Worm (Caenorhabditis elegans) whole organism, L2 larva: ENCODE results near the gene alh-1.

Experiments used
- C34F6.9 ChIP-seq: fragments of 150-350 bp; optimal IDR thresholded peaks from 2 replicates; lab custom pipeline; 2014; ENCODE audit warnings: missing biosample characterization, missing genetic modification characterization
- F13H6.1 ChIP-seq: sonication (generic microtip); optimal IDR thresholded peaks from 2 replicates; lab custom pipeline; 2016; ENCODE audit warnings: missing genetic modification characterization, missing compliant biosample characterization
- aly-2 ChIP-seq: fragments of 150-350 bp; optimal IDR thresholded peaks from 2 replicates; lab custom pipeline; 2014; ENCODE audit warnings: missing biosample characterization, missing genetic modification characterization
- ama-1 ChIP-seq: fragments of 150-350 bp; optimal IDR thresholded peaks from 2 replicates; lab custom pipeline; 2018; ENCODE audit warnings: inconsistent platforms
- ceh-16 ChIP-seq: fragments of 150-350 bp; optimal IDR thresholded peaks from 2 replicates; lab custom pipeline; 2014; ENCODE audit warnings: missing biosample characterization, missing genetic modification characterization
- gmeb-1 ChIP-seq: fragments of 150-350 bp; optimal IDR thresholded peaks from 2 replicates; lab custom pipeline; 2014; ENCODE audit warnings: missing biosample characterization, missing genetic modification characterization
- lin-13 ChIP-seq: fragments of 150-350 bp; optimal IDR thresholded peaks from 2 replicates; lab custom pipeline; 2014; ENCODE audit warnings: missing biosample characterization, missing genetic modification reagents, missing genetic modification characterization
- lsy-2 ChIP-seq, 2 experiments: fragments of 150-350 bp in 1 of 2; sonication (generic microtip) in 1 of 2; optimal IDR thresholded peaks; 2 replicates each; lab custom pipeline; 2014 to 2017; ENCODE audit warnings: missing biosample characterization in 2 of 2, missing genetic modification characterization in 2 of 2
- nhr-12 ChIP-seq: fragments of 150-350 bp; optimal IDR thresholded peaks from 2 replicates; lab custom pipeline; 2014; ENCODE audit warnings: missing biosample characterization, missing genetic modification characterization
- nhr-129 ChIP-seq: fragments of 150-350 bp; optimal IDR thresholded peaks from 2 replicates; lab custom pipeline; 2014; ENCODE audit warnings: missing biosample characterization, missing genetic modification characterization
- nhr-21 ChIP-seq: fragments of 150-350 bp; optimal IDR thresholded peaks from 2 replicates; lab custom pipeline; 2014; ENCODE audit warnings: missing biosample characterization, missing genetic modification characterization
- nhr-23 ChIP-seq: fragments of 150-350 bp; optimal IDR thresholded peaks from 2 replicates; lab custom pipeline; 2014; ENCODE audit warnings: missing biosample characterization, missing genetic modification reagents, missing genetic modification characterization
- nhr-25 ChIP-seq: fragments of 150-350 bp; sonication (generic microtip); optimal IDR thresholded peaks from 3 replicates; lab custom pipeline; 2014; ENCODE audit warnings: missing biosample characterization, missing genetic modification characterization
- nhr-6 ChIP-seq: fragments of 150-350 bp; optimal IDR thresholded peaks from 2 replicates; lab custom pipeline; 2014; ENCODE audit warnings: missing biosample characterization, missing genetic modification characterization
- nhr-77 ChIP-seq: fragments of 150-350 bp; optimal IDR thresholded peaks from 2 replicates; lab custom pipeline; 2014; ENCODE audit warnings: missing biosample characterization, missing genetic modification characterization
- unc-62 ChIP-seq: fragments of 150-350 bp; optimal IDR thresholded peaks from 2 replicates; lab custom pipeline; 2014; ENCODE audit warnings: missing biosample characterization, missing genetic modification reagents, missing genetic modification characterization
- zag-1 ChIP-seq: fragments of 150-350 bp; optimal IDR thresholded peaks from 2 replicates; lab custom pipeline; 2014; ENCODE audit warnings: missing biosample characterization, missing genetic modification characterization
- ztf-1 ChIP-seq: fragments of 200-800 bp; sonication (Bioruptor generic); conservative IDR thresholded peaks from 2 replicates; pipeline ENCODE4 v1.3.6; 2022; ENCODE audit warnings: missing genetic modification characterization, missing compliant biosample characterization
- ztf-11 ChIP-seq: sonication (generic microtip); optimal IDR thresholded peaks from 2 replicates; lab custom pipeline; 2017; ENCODE audit warnings: missing biosample characterization, missing genetic modification characterization

Gene alh-1

ce11 chrIII:5125759-5126158 lies 48.2 kb downstream of the alh-1 start:
- TF ChIP-seq ceh-16 (tag; lab: Kevin White, UChicago): no peak
- no peak for TF ChIP-seq aly-2
- no peak for TF ChIP-seq C34F6.9 (tag; lab: Kevin White, UChicago)
- no peak for TF ChIP-seq unc-62 (GFP tag; lab: Kevin White, UChicago)
- TF ChIP-seq lin-13 (GFP tag; lab: Kevin White, UChicago): no peak
- TF ChIP-seq nhr-77: no peak

- no peak for TF ChIP-seq lsy-2 (tag; optimal IDR thresholded peaks at IDR 0.05; lab: Kevin White, UChicago)
- TF ChIP-seq nhr-129 (tag; lab: Kevin White, UChicago): no peak
- TF ChIP-seq nhr-6: no peak
- no peak for TF ChIP-seq nhr-25 (tag; lab: Kevin White, UChicago)
- TF ChIP-seq nhr-21 (tag; lab: Kevin White, UChicago): no peak
- no peak for TF ChIP-seq lin-13 (GFP tag; lab: Kevin White, UChicago)
- no peak for TF ChIP-seq ztf-11 (tag; lab: Kevin White, UChicago)
- TF ChIP-seq zag-1 (tag; lab: Kevin White, UChicago): no peak
- TF ChIP-seq nhr-23 (tag; lab: Kevin White, UChicago): no peak
- TF ChIP-seq gmeb-1: no peak
- no peak for TF ChIP-seq ztf-1 (GFP tag; lab: Robert Waterston, UW)
- TF ChIP-seq ama-1 (lab: Kevin White, UChicago): no peak
- no peak for TF ChIP-seq unc-62 (GFP tag; lab: Kevin White, UChicago)
These were observed 49.4 kb downstream of the alh-1 start for ce11 chrIII:5126988-5127387.

- TF ChIP-seq nhr-12 (tag; lab: Kevin White, UChicago) (no peak), nhr-129 (tag; lab: Kevin White, UChicago) (peak; percentile 43), F13H6.1 (peak; percentile 49)
These were observed 51.7 kb downstream of the alh-1 start for ce11 chrIII:5129261-5129660.
